Fruit fly (Drosophila melanogaster) whole organism, embryonic: ENCODE data around the gene wuho.

Experiments
- Ada2b ChIP-seq: fragments of 200-800 bp; sonication (Bioruptor generic); IDR thresholded peaks from 2 replicates; pipeline ENCODE4 v1.3.6; 2022; ENCODE audit warnings: missing biosample characterization, missing genetic modification characterization
- CG10209 ChIP-seq: fragments of 200-800 bp; sonication (Bioruptor generic); optimal IDR thresholded peaks from 3 replicates; lab custom pipeline; 2017; ENCODE audit warnings: missing biosample characterization, mild to moderate bottlenecking, missing genetic modification characterization, missing genetic modification reagents
- CG11560 ChIP-seq: fragments of 200-800 bp; sonication (Bioruptor generic); IDR thresholded peaks from 3 replicates; pipeline ENCODE4 v1.3.6; 2022; ENCODE audit warnings: missing biosample characterization, missing genetic modification characterization
- CG12155 ChIP-seq: fragments of 200-800 bp; sonication (Bioruptor generic); optimal IDR thresholded peaks from 3 replicates; lab custom pipeline; 2016; ENCODE audit warnings: missing biosample characterization, missing genetic modification characterization
- CG12219 ChIP-seq: fragments of 200-800 bp; sonication (Bioruptor generic); optimal IDR thresholded peaks from 3 replicates; lab custom pipeline; 2018; ENCODE audit warnings: missing biosample characterization, mild to moderate bottlenecking, missing genetic modification characterization
- CG12659 ChIP-seq: fragments of 200-800 bp; sonication (Bioruptor generic); optimal IDR thresholded peaks from 3 replicates; lab custom pipeline; 2017; ENCODE audit warnings: mild to moderate bottlenecking, missing biosample characterization, missing genetic modification reagents, missing genetic modification characterization
- CG13123 ChIP-seq: fragments of 200-800 bp; sonication (Bioruptor generic); optimal IDR thresholded peaks from 2 replicates; lab custom pipeline; 2016; ENCODE audit warnings: missing biosample characterization, missing genetic modification characterization
- CG15011 ChIP-seq: fragments of 200-800 bp; sonication (Bioruptor generic); optimal IDR thresholded peaks from 3 replicates; lab custom pipeline; 2018; ENCODE audit warnings: missing biosample characterization, mild to moderate bottlenecking, missing genetic modification characterization
- CG15073 ChIP-seq: fragments of 200-800 bp; sonication (Bioruptor generic); optimal IDR thresholded peaks from 2 replicates; lab custom pipeline; 2016; ENCODE audit warnings: missing biosample characterization, missing genetic modification characterization
- CG18262 ChIP-seq: fragments of 200-800 bp; optimal IDR thresholded peaks from 3 replicates; lab custom pipeline; 2019; ENCODE audit warnings: missing biosample characterization, mild to moderate bottlenecking, missing genetic modification characterization, moderate library complexity
- CG2712 ChIP-seq: fragments of 200-800 bp; optimal IDR thresholded peaks from 3 replicates; lab custom pipeline; 2019; ENCODE audit warnings: missing biosample characterization, mild to moderate bottlenecking, missing genetic modification characterization, moderate library complexity
- CG31388 ChIP-seq: fragments of 200-800 bp; sonication (Bioruptor generic); optimal IDR thresholded peaks from 2 replicates; lab custom pipeline; 2016; ENCODE audit warnings: missing biosample characterization, missing genetic modification characterization
- CG3847 ChIP-seq: fragments of 200-800 bp; sonication (Bioruptor generic); IDR thresholded peaks from 2 replicates; pipeline ENCODE4 v1.3.6; 2022; ENCODE audit warnings: missing biosample characterization, missing genetic modification characterization
- CG42726 ChIP-seq: fragments of 200-800 bp; sonication (Bioruptor generic); IDR thresholded peaks from 2 replicates; pipeline ENCODE4 v1.3.6; 2022; ENCODE audit warnings: missing biosample characterization, missing genetic modification characterization; ENCODE audit not compliant: partially characterized antibody
- CG4617 ChIP-seq: fragments of 200-800 bp; sonication (Bioruptor generic); optimal IDR thresholded peaks from 3 replicates; lab custom pipeline; 2016; ENCODE audit warnings: missing biosample characterization, missing genetic modification characterization, borderline replicate concordance
- CG6791 ChIP-seq: fragments of 200-800 bp; sonication (Bioruptor generic); IDR thresholded peaks from 3 replicates; pipeline ENCODE4 v1.3.6; 2022; ENCODE audit warnings: missing biosample characterization, missing genetic modification characterization; ENCODE audit not compliant: partially characterized antibody
- CG7987 ChIP-seq: fragments of 200-800 bp; sonication (Bioruptor generic); optimal IDR thresholded peaks from 2 replicates; lab custom pipeline; 2018; ENCODE audit warnings: missing biosample characterization, mild to moderate bottlenecking, missing genetic modification characterization, moderate library complexity
- CG9797 ChIP-seq: fragments of 200-800 bp; sonication (Bioruptor generic); optimal IDR thresholded peaks from 3 replicates; lab custom pipeline; 2018; ENCODE audit warnings: missing biosample characterization, mild to moderate bottlenecking, missing genetic modification characterization
- Chrac-16 ChIP-seq: fragments of 200-800 bp; sonication (Bioruptor generic); optimal IDR thresholded peaks from 3 replicates; lab custom pipeline; 2016; ENCODE audit warnings: missing biosample characterization, missing genetic modification characterization
- Deaf1 ChIP-seq: fragments of 200-800 bp; optimal IDR thresholded peaks from 3 replicates; lab custom pipeline; 2019; ENCODE audit warnings: missing biosample characterization, mild to moderate bottlenecking, missing genetic modification characterization, moderate library complexity
- Dfd ChIP-seq, 2 experiments: fragments of >200 bp; optimal IDR thresholded peaks; 2 replicates each; lab custom pipeline; 2017; ENCODE audit warnings: missing biosample characterization in 2 of 2, missing genetic modification characterization in 2 of 2
- Doc2 ChIP-seq: fragments of 200-800 bp; sonication (Bioruptor generic); IDR thresholded peaks from 2 replicates; pipeline ENCODE4 v1.3.6; 2022; ENCODE audit warnings: missing biosample characterization, missing genetic modification characterization
- Fer1 ChIP-seq: fragments of 200-800 bp; sonication (Bioruptor generic); optimal IDR thresholded peaks from 2 replicates; lab custom pipeline; 2017; ENCODE audit warnings: missing biosample characterization, mild to moderate bottlenecking, missing genetic modification characterization
- HmgZ ChIP-seq: fragments of 200-800 bp; sonication (Bioruptor generic); optimal IDR thresholded peaks from 2 replicates; lab custom pipeline; 2018; ENCODE audit warnings: missing biosample characterization, mild to moderate bottlenecking, missing genetic modification characterization
- MBD-R2 ChIP-seq: fragments of 200-800 bp; sonication (Bioruptor generic); IDR thresholded peaks from 2 replicates; pipeline ENCODE4 v1.3.6; 2022; ENCODE audit warnings: missing biosample characterization, missing genetic modification characterization
- MESR4 ChIP-seq: fragments of 200-800 bp; sonication (Bioruptor generic); optimal IDR thresholded peaks from 2 replicates; lab custom pipeline; 2018; ENCODE audit warnings: missing biosample characterization, mild to moderate bottlenecking, missing genetic modification characterization, moderate library complexity
- Med ChIP-seq: fragments of 200-800 bp; sonication (Bioruptor generic); peaks from one replicate; lab custom pipeline; 2016; ENCODE audit warnings: missing biosample characterization, missing genetic modification characterization, mild to moderate bottlenecking, inconsistent platforms, moderate library complexity
- Mes4 ChIP-seq: fragments of 200-800 bp; sonication (Bioruptor generic); optimal IDR thresholded peaks from 2 replicates; lab custom pipeline; 2016; ENCODE audit warnings: missing biosample characterization, missing genetic modification characterization
- Mrtf ChIP-seq: fragments of 200-800 bp; sonication (Bioruptor generic); IDR thresholded peaks from 3 replicates; pipeline ENCODE4 v1.3.6; 2022; ENCODE audit warnings: missing biosample characterization, missing genetic modification characterization
- Opbp ChIP-seq: fragments of 200-800 bp; sonication (Bioruptor generic); IDR thresholded peaks from 3 replicates; pipeline ENCODE4 v1.3.6; 2022; ENCODE audit warnings: missing biosample characterization, missing genetic modification characterization; ENCODE audit not compliant: partially characterized antibody
- PHDP ChIP-seq: fragments of 200-800 bp; sonication (Bioruptor generic); optimal IDR thresholded peaks from 3 replicates; lab custom pipeline; 2018; ENCODE audit warnings: missing biosample characterization, mild to moderate bottlenecking, missing genetic modification characterization, moderate library complexity
- Rfx ChIP-seq: fragments of 200-800 bp; sonication (Bioruptor generic); IDR thresholded peaks from 2 replicates; pipeline ENCODE4 v1.3.6; 2022; ENCODE audit warnings: missing biosample characterization, missing genetic modification characterization
- Sox100B ChIP-seq: fragments of 200-800 bp; sonication (Bioruptor generic); optimal IDR thresholded peaks from 3 replicates; lab custom pipeline; 2018; ENCODE audit warnings: missing biosample characterization, mild to moderate bottlenecking, missing genetic modification characterization
- YL-1 ChIP-seq: fragments of 200-800 bp; sonication (Bioruptor generic); optimal IDR thresholded peaks from 3 replicates; lab custom pipeline; 2017; ENCODE audit warnings: missing biosample characterization, mild to moderate bottlenecking, missing genetic modification characterization
- bbx ChIP-seq: fragments of 200-800 bp; sonication (Bioruptor generic); IDR thresholded peaks from 2 replicates; pipeline ENCODE4 v1.3.6; 2022; ENCODE audit warnings: missing biosample characterization, missing genetic modification characterization; ENCODE audit not compliant: partially characterized antibody
- bigmax ChIP-seq: fragments of 200-800 bp; sonication (Bioruptor generic); optimal IDR thresholded peaks from 2 replicates; lab custom pipeline; 2018; ENCODE audit warnings: missing biosample characterization, mild to moderate bottlenecking, missing genetic modification characterization
- ci ChIP-seq: fragments of 200-800 bp; sonication (Bioruptor generic); IDR thresholded peaks from 3 replicates; pipeline ENCODE4 v1.3.6; 2022; ENCODE audit warnings: missing biosample characterization, missing genetic modification characterization
- corto ChIP-seq: fragments of 200-800 bp; sonication (Bioruptor generic); optimal IDR thresholded peaks from 2 replicates; lab custom pipeline; 2016; ENCODE audit warnings: missing biosample characterization, mild to moderate bottlenecking, missing genetic modification characterization, moderate library complexity
- dmrt11E ChIP-seq: fragments of 200-800 bp; sonication (Bioruptor generic); optimal IDR thresholded peaks from 3 replicates; lab custom pipeline; 2018; ENCODE audit warnings: missing biosample characterization, mild to moderate bottlenecking, missing genetic modification characterization, moderate library complexity
- emc ChIP-seq: fragments of 200-800 bp; sonication (Bioruptor generic); optimal IDR thresholded peaks from 2 replicates; lab custom pipeline; 2016; ENCODE audit warnings: missing biosample characterization, missing genetic modification characterization
- gem ChIP-seq: fragments of 200-800 bp; sonication (Bioruptor generic); optimal IDR thresholded peaks from 2 replicates; lab custom pipeline; 2019; ENCODE audit warnings: missing biosample characterization, mild to moderate bottlenecking, missing genetic modification characterization, moderate library complexity
- gfzf ChIP-seq: fragments of 200-800 bp; sonication (Bioruptor generic); optimal IDR thresholded peaks from 2 replicates; lab custom pipeline; 2016; ENCODE audit warnings: missing biosample characterization, mild to moderate bottlenecking, missing genetic modification characterization, moderate library complexity
- h ChIP-seq: fragments of >200 bp; optimal IDR thresholded peaks from 2 replicates; lab custom pipeline; 2017
- her ChIP-seq: fragments of 200-800 bp; sonication (Bioruptor generic); optimal IDR thresholded peaks from 2 replicates; lab custom pipeline; 2016; ENCODE audit warnings: missing biosample characterization, missing genetic modification characterization
- lilli ChIP-seq: fragments of 200-800 bp; sonication (Bioruptor generic); optimal IDR thresholded peaks from 3 replicates; lab custom pipeline; 2016; ENCODE audit warnings: missing biosample characterization, missing genetic modification characterization
- pzg ChIP-seq: fragments of 200-800 bp; sonication (Bioruptor generic); optimal IDR thresholded peaks from 3 replicates; lab custom pipeline; 2018; ENCODE audit warnings: missing biosample characterization, mild to moderate bottlenecking, missing genetic modification characterization, moderate library complexity
- row ChIP-seq: fragments of 200-800 bp; sonication (Bioruptor generic); IDR thresholded peaks from 3 replicates; pipeline ENCODE4 v1.3.6; 2022; ENCODE audit warnings: missing biosample characterization, missing genetic modification characterization
- slou ChIP-seq: fragments of 200-800 bp; sonication (Bioruptor generic); optimal IDR thresholded peaks from 3 replicates; lab custom pipeline; 2016; ENCODE audit warnings: missing biosample characterization, missing genetic modification characterization
- stwl ChIP-seq: fragments of 200-800 bp; sonication (Bioruptor generic); optimal IDR thresholded peaks from 3 replicates; lab custom pipeline; 2018; ENCODE audit warnings: missing biosample characterization, mild to moderate bottlenecking, missing genetic modification characterization, moderate library complexity
- vfl ChIP-seq: fragments of 200-800 bp; sonication (Bioruptor generic); optimal IDR thresholded peaks from 2 replicates; lab custom pipeline; 2016; ENCODE audit warnings: missing biosample characterization, missing genetic modification characterization
- vvl ChIP-seq: fragments of 200-800 bp; sonication (Bioruptor generic); IDR thresholded peaks from 2 replicates; pipeline ENCODE4 v1.3.6; 2022; ENCODE audit warnings: missing biosample characterization, missing genetic modification characterization

The wuho gene

DNA sequence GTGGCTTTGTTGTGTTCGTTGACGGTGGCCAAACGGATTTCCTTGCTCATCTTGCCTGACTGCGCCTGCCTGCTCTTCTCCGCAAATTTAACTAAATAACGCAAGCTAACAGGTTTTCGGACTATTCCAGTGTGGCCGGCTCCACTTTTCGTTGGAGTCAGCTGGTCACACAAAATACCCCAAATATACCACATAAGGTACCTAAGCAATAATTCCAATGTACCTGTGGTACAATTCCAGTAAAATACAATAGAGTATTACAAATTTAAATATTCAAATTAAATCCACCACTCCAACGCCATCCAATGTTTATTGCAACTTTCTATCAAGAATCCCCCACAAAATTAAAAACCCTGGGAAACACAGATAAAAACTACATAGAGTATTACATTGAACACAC is 11.3 kb upstream of the wuho start, which contains the start of gene CG3566 (continued):
- TF ChIP-seq Ada2b (GFP tag; lab: Robert Waterston, UW) = no peak
- TF ChIP-seq MESR4 (GFP tag; lab: Kevin White, UChicago) = peak; percentile 55
- TF ChIP-seq CG9797 (GFP tag; lab: Kevin White, UChicago) = peak; percentile 63
- TF ChIP-seq h (lab: Kevin White, UChicago) = no peak
- TF ChIP-seq Deaf1 (tag; lab: Kevin White, UChicago) = no peak
- TF ChIP-seq CG12659 = peak; percentile 25
- peak; percentile 51 for TF ChIP-seq Med (GFP tag; lab: Kevin White, UChicago)
- TF ChIP-seq CG12219 (GFP tag; lab: Kevin White, UChicago) = no peak
- no peak for TF ChIP-seq Mes4 (GFP tag; lab: Kevin White, UChicago)
- peak; percentile 11 for TF ChIP-seq CG7987 (GFP tag; lab: Kevin White, UChicago)
- peak; percentile 4 for TF ChIP-seq CG18262 (tag; lab: Kevin White, UChicago)
- no peak for TF ChIP-seq PHDP (tag; lab: Kevin White, UChicago)
- no peak for TF ChIP-seq CG10209 (GFP tag; lab: Kevin White, UChicago)
- no peak for TF ChIP-seq CG31388
- TF ChIP-seq MBD-R2 = peak; percentile 82
- TF ChIP-seq CG6791 (GFP tag; lab: Robert Waterston, UW) = 0 out of 3 replicates have a peak, but pooled peaks have one; percentile 48
- TF ChIP-seq CG12155 (GFP tag; lab: Kevin White, UChicago) = no peak
- 0 out of 3 replicates have a peak, but pooled peaks have one; percentile 40 for TF ChIP-seq ci
- no peak for TF ChIP-seq CG15073 (GFP tag; lab: Kevin White, UChicago)
- TF ChIP-seq CG2712 (tag; lab: Kevin White, UChicago) = peak; percentile 10
- TF ChIP-seq her (GFP tag; lab: Kevin White, UChicago) = no peak
- TF ChIP-seq Dfd (GFP tag; optimal IDR thresholded peaks at IDR 0.05; lab: Kevin White, UChicago) = no peak
- TF ChIP-seq corto (GFP tag; lab: Kevin White, UChicago) = no peak
- no peak for TF ChIP-seq Rfx (GFP tag; lab: Robert Waterston, UW)
- TF ChIP-seq CG13123 (GFP tag; lab: Kevin White, UChicago) = no peak
- peak; percentile 59 for TF ChIP-seq YL-1
- peak; percentile 38 for TF ChIP-seq stwl (tag; lab: Kevin White, UChicago)
- TF ChIP-seq Opbp (GFP tag; lab: Robert Waterston, UW) = 0 out of 3 replicates have a peak, but pooled peaks have one; percentile 20
- TF ChIP-seq Mrtf (GFP tag; lab: Robert Waterston, UW) = no peak
- no peak for TF ChIP-seq Chrac-16 (GFP tag; lab: Kevin White, UChicago)
- no peak for TF ChIP-seq slou (GFP tag; lab: Kevin White, UChicago)
- TF ChIP-seq HmgZ (tag; lab: Kevin White, UChicago) = no peak
- no peak for TF ChIP-seq CG3847 (GFP tag; lab: Robert Waterston, UW)
- TF ChIP-seq row = peak; percentile 90
- no peak for TF ChIP-seq Doc2 (GFP tag; lab: Robert Waterston, UW)
- peak; percentile 71 for TF ChIP-seq gfzf (GFP tag; lab: Kevin White, UChicago)
- no peak for TF ChIP-seq emc (GFP tag; lab: Kevin White, UChicago)
- TF ChIP-seq vvl = peak; percentile 33; the same call in 1 of the 2 replicates
- TF ChIP-seq bigmax (GFP tag; lab: Kevin White, UChicago) = no peak
- peak; percentile 5 for TF ChIP-seq CG4617 (GFP tag; lab: Kevin White, UChicago)
- peak; percentile 59 for TF ChIP-seq pzg
- no peak for TF ChIP-seq gem (tag; lab: Kevin White, UChicago)
- TF ChIP-seq CG42726 (GFP tag; lab: Robert Waterston, UW) = 0 out of 2 replicates have a peak, but pooled peaks have one; percentile 10
- TF ChIP-seq bbx (GFP tag; lab: Robert Waterston, UW) = 0 out of 2 replicates have a peak, but pooled peaks have one; percentile 16
- TF ChIP-seq dmrt11E (tag; lab: Kevin White, UChicago) = no peak
- no peak for TF ChIP-seq Sox100B (GFP tag; lab: Kevin White, UChicago)
- no peak for TF ChIP-seq CG11560 (tag; lab: Robert Waterston, UW)
- TF ChIP-seq lilli (GFP tag; lab: Kevin White, UChicago) = peak; percentile 43
- no peak for TF ChIP-seq vfl (GFP tag; lab: Kevin White, UChicago)
- TF ChIP-seq CG15011 (GFP tag; lab: Kevin White, UChicago) = no peak
- peak; percentile 6 for TF ChIP-seq Fer1 (GFP tag; lab: Kevin White, UChicago)
